Worm (Caenorhabditis elegans): Measurements from ENCODE around the gene acdh-11.

Gene acdh-11

ce11 chrIII:10534191-10534590, 31.9 kb upstream of the acdh-11 start:
- no peak for TF ChIP-seq unc-39 (tag; optimal IDR thresholded peaks at IDR 0.05)
- TF ChIP-seq mab-5 (tag; optimal IDR thresholded peaks at IDR 0.05): no peak
- peak; percentile 88 for TF ChIP-seq nhr-129 (tag; optimal IDR thresholded peaks at IDR 0.05)
- no peak for TF ChIP-seq nhr-77 (tag; optimal IDR thresholded peaks at IDR 0.05)
- TF ChIP-seq nhr-6 (tag; optimal IDR thresholded peaks at IDR 0.05): no peak
- TF ChIP-seq lsy-2 (tag; optimal IDR thresholded peaks at IDR 0.05): peak in 1 of 2 experiments; percentile 13
- no peak for TF ChIP-seq elt-1 (tag; optimal IDR thresholded peaks at IDR 0.05)
- no peak for TF ChIP-seq snpc-4 (tag; optimal IDR thresholded peaks at IDR 0.05)
- no peak for TF ChIP-seq lin-13 (GFP tag; optimal IDR thresholded peaks at IDR 0.05)
- no peak for TF ChIP-seq nhr-23 (tag; optimal IDR thresholded peaks at IDR 0.05)
- peak; percentile 73 for TF ChIP-seq nhr-21 (tag; optimal IDR thresholded peaks at IDR 0.05)
- TF ChIP-seq dmd-4 (tag; optimal IDR thresholded peaks at IDR 0.05): no peak
- TF ChIP-seq C34F6.9 (tag; optimal IDR thresholded peaks at IDR 0.05): no peak
- no peak for TF ChIP-seq ztf-11 (tag; optimal IDR thresholded peaks at IDR 0.05)
- TF ChIP-seq nhr-10 (tag; optimal IDR thresholded peaks at IDR 0.05): no peak
- no peak for TF ChIP-seq ZK546.5 (tag; optimal IDR thresholded peaks at IDR 0.05)
- TF ChIP-seq nhr-11 (tag; optimal IDR thresholded peaks at IDR 0.05): no peak
- no peak for TF ChIP-seq skn-1 (tag; optimal IDR thresholded peaks at IDR 0.05)
- no peak for TF ChIP-seq crh-2 (tag; optimal IDR thresholded peaks at IDR 0.05)
- TF ChIP-seq blmp-1 (tag; optimal IDR thresholded peaks at IDR 0.05; ENCODE audit: insufficient read depth): peak; percentile 39
- TF ChIP-seq R02D3.7 (tag; optimal IDR thresholded peaks at IDR 0.05): no peak
- TF ChIP-seq ceh-16 (tag; optimal IDR thresholded peaks at IDR 0.05): no peak
- TF ChIP-seq fos-1 (tag; optimal IDR thresholded peaks at IDR 0.05): peak; percentile 49
- TF ChIP-seq Y55F3AM.14 (GFP tag; optimal IDR thresholded peaks at IDR 0.05): peak; percentile 56
- no peak for TF ChIP-seq lin-39 (tag; optimal IDR thresholded peaks at IDR 0.05)
- TF ChIP-seq mbf-1 (tag; optimal IDR thresholded peaks at IDR 0.05): no peak
- TF ChIP-seq F13H6.1 (tag; optimal IDR thresholded peaks at IDR 0.05): peak; percentile 50
- peak; percentile 43 for TF ChIP-seq ama-1 (optimal IDR thresholded peaks at IDR 0.05)
- peak; percentile 21 for TF ChIP-seq gmeb-1 (tag; optimal IDR thresholded peaks at IDR 0.05)
- no peak for TF ChIP-seq ceh-82 (tag; optimal IDR thresholded peaks at IDR 0.05)
- TF ChIP-seq unc-62 (GFP tag; optimal IDR thresholded peaks at IDR 0.05): no peak
- TF ChIP-seq alr-1 (tag; optimal IDR thresholded peaks at IDR 0.05): no peak
- no peak for TF ChIP-seq lin-11 (tag; optimal IDR thresholded peaks at IDR 0.05)
- TF ChIP-seq nhr-237 (tag; optimal IDR thresholded peaks at IDR 0.05): no peak
- no peak for TF ChIP-seq nhr-12 (tag; optimal IDR thresholded peaks at IDR 0.05)
- TF ChIP-seq ztf-1 (GFP tag; conservative IDR thresholded peaks at IDR 0.05): no peak
- TF ChIP-seq elt-3 (tag; optimal IDR thresholded peaks at IDR 0.05): no peak
- TF ChIP-seq ztf-4 (tag; optimal IDR thresholded peaks at IDR 0.05): no peak
- TF ChIP-seq peb-1 (tag; optimal IDR thresholded peaks at IDR 0.05): no peak
- TF ChIP-seq nhr-25 (tag; optimal IDR thresholded peaks at IDR 0.05): peak; percentile 58
- TF ChIP-seq egl-27 (tag; optimal IDR thresholded peaks at IDR 0.05): no peak
- peak; percentile 76 for TF ChIP-seq sma-9 (GFP tag; optimal IDR thresholded peaks at IDR 0.05)
- no peak for TF ChIP-seq sma-9 (tag; optimal IDR thresholded peaks at IDR 0.05)
- no peak for TF ChIP-seq zag-1 (tag; optimal IDR thresholded peaks at IDR 0.05)
- TF ChIP-seq sem-4 (tag; optimal IDR thresholded peaks at IDR 0.05): no peak
- TF ChIP-seq unc-55 (GFP tag; optimal IDR thresholded peaks at IDR 0.05): no peak
- TF ChIP-seq aly-2 (tag; optimal IDR thresholded peaks at IDR 0.05): no peak
- peak; percentile 72 to 81 for TF ChIP-seq mdl-1 (tag; optimal IDR thresholded peaks at IDR 0.05)
- peak; percentile 58 for TF ChIP-seq sma-3 (GFP tag; optimal IDR thresholded peaks at IDR 0.05)

All from whole organism, L2 larva.